Fruit fly (Drosophila melanogaster) whole organism, larva: ENCODE data around the gene Uvrag.

Source experiments
- noc ChIP-seq: fragments of 200-800 bp; sonication (Bioruptor generic); optimal IDR thresholded peaks from 3 replicates; lab custom pipeline; 2019; ENCODE audit warnings: missing biosample characterization, mild to moderate bottlenecking, missing genetic modification characterization, moderate library complexity

The Uvrag gene

DNA sequence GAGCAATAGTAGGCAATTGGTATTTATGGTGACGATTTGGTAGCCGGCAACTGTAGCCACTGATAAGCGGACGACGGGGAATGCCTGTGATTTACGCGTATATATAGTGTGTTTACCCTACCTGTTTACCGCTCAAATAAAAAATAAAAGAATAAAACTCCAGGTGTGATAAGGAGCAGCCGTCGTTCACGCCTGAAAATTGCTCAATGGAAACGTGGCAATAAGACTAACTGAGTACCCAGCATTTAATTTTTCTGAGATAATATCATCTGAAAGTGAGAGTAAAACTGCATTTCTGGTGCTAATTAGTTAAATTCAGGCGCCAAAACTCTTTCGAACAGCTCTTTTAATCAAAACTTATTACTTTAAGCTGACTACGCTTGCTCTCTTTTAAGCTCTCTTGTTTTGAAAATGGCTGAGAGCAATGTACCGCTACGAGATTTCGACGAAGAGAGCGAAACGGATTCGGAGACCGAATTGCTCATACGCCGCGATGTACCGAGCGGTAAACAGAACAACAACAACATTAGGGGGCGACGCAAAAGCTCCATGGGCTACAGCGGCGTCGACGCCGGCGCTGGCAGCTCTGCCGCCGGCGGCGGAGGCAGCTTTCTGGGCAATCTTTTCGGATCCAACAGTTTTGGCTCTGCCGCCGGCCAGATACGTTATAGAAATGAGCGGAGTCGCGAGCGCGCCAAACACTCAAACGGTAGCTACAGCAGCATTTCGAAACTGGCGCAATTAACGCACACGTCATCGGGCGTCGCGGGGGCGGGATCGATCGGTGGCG, 3.9 kb downstream of the Uvrag start:
- peak; percentile 93 for TF ChIP-seq noc (tag; lab: Kevin White, UChicago)

DNA sequence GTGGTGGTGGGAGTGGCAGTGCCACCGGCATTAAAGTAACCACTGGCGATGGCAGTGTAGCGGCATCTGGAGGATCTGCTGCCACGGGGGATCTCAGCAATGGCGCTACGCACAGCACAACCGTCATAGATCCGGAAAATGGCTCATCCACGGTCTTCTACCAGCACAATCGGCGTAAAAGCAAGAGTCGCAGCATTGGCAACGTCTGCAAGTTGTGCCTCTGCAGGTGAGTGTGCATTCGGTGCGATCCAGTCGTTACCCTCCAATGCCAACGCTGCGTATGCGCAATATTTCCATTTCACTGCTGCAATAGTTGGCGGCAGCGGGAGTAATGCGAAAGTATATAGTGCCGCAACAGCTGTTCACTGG, 4.5 kb downstream of the Uvrag start:
- no peak for TF ChIP-seq noc (tag; lab: Kevin White, UChicago)

DNA sequence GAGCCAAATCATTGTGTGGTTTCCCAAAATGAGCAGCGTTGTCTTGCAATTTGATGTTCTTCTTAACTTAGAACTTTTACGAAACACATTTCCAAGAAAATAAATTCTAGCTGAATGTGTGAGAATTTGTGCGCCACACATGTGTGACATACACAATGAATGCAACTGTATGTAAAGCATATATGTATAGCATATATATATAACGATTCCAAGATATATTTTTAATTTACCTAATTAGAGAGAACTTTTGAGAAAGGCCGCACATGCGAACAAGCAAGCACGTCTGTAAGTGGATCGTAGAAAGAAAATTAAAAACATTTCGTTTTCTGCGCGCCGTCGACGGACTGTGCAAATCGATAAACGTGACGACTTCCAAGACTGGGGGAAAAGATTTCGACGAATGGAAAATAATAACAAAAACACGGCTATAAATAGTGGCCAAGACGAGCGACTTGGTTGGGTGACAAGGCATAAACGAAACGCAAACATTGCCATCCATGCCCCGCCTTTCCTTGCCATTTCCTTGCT, 5.4 kb downstream of the Uvrag start:
- no peak for TF ChIP-seq noc (tag; lab: Kevin White, UChicago)

DNA sequence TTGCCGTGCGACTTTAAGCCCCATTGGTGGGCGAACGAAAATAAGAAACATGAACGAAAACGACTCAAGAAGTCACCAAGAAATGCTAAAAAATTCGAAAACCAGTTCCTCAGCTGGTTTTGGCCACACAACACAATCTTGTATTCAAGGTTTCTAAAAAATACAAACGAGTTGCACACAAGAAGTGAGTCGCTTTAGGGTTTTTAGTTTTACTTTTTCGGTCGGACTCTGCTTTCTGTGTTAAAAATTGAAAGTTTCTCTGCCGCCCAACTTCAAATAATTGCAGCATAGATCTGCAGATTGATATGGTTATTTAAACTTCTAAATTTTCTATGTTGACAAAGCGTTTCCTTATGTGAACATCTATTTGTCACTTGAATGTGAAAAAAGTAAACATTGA, 6.0 kb downstream of the Uvrag start, which contains the start of gene CG16824:
Gene CG16824 (plus strand): TSS at position 384 of the 400 bp plus-strand sequence.
- no peak for TF ChIP-seq noc (tag; lab: Kevin White, UChicago)

DNA sequence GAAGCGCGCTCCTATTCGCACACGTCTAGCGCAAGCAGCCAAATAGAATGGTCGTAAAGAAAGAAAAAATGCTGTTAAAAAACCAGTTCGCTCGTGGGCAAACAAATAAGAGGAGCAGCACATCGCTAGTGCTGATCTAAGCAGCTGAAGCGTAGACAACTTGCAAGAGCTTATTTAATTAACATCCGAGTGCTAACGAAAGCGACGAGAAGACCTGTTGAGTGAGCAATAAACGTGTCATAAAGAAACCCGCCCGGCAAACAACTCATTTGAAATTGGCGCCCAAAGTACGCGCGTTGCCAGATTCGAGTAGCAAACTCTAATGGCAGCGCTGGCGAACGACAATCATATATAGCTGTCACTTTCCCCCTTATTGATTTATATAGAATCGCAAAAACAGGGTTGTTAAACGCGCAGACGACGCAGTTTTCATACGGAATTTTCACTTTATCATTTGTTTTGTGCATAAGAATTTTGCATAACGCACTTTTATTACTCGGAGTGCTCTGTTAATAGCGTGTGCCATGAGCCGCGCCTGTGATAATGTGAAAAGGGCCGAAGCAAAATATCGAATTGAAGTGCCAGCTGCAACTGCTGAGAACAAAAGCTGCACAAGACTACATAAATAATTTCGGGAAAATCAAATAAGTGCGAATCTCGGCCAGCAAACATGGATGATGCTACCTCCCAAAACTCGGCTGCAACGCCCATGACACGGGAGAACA, 9.6 kb downstream of the Uvrag start:
- TF ChIP-seq noc (tag; lab: Kevin White, UChicago): no peak

DNA sequence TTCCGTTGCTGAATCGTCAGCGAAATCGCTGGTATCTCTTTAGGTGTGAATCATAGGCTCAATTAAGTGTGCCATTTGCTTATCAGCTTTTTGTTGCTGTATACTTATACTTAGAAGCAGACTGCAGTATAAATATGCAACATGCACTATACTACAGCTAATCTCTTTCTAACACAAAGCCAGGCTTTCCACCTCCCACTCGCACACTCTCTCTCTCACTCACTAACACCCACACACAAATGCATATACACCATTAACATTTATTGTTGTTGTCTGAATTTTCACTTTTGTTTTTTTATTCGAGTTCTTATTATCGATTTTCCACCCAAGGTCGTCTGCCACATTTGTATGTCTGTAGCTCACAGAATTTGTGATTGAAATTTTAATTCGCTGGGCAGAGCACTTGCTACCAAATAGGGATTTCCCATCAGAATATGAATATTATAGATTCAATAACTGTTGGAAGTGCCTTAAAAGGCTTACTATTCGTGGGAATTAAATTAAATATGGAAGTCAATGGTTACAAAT, 10.2 kb downstream of the Uvrag start:
- TF ChIP-seq noc (tag; lab: Kevin White, UChicago): no peak

DNA sequence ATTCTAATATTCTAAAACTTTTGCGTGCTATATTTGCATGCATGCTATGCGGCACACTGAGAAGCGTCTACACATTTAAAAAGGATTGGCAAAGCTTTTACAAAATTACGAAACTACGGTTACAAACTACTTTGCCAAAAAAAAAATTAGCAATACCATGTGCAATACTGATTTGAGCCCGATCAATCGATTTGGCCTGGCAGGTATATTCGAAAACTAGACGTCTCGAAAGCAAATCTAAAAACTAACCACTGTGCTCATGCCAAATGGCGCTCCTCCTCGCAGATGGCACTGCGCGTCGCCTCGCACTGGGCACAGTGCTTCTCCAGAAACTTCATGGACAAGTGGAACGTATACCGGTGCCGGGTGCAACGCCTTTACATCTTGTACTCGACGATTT, 17.9 kb downstream of the Uvrag start, which contains the start of gene CG16825:
Gene CG16825 (plus strand): TSS at position 301 of the 400 bp plus-strand sequence.
- no peak for TF ChIP-seq noc (tag; lab: Kevin White, UChicago)

DNA sequence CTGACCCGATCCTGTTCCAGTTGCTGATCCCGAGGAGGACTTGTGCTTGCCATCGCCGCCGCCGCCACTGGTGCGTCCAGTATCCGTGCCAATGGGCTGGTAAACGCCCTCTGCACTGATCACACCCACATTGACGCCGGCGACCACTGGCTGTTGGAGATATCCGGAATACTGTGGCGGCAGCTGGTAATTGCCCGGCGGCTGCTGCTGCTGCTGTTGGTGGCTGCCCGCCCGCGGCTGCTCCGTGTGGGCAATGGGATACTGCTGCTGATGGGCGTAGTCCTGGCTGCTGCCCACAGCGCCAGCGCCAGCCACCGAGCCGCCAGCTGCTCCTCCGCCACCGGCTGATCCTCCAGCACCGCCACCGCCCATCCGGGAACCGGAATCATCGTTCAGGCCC, 18.4 kb downstream of the Uvrag start:
- TF ChIP-seq noc (tag; lab: Kevin White, UChicago): no peak

DNA sequence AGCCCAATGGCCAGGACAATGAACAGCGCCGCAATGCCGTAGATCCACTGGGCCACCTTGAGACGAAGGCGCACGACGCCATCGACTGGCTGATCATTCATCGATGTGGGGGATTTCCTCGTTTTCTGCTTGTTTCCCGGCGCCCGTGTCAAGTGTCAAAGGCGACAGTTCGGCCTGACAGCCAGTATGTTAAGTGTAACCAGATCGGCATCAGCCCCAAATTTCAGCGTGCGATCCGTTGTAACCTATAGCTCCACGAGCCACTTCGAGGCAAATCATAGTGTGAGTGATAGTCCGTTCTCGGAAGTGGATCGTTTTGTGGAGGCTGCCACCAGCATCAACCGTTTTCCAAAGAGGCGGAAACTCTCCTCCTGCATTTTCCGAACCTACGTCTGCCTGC, 20.1 kb downstream of the Uvrag start, which contains the start of gene CG43779:
Gene CG43779 (minus strand): TSS at position 101 of the 400 bp plus-strand sequence.
- TF ChIP-seq noc (tag; lab: Kevin White, UChicago): no peak

DNA sequence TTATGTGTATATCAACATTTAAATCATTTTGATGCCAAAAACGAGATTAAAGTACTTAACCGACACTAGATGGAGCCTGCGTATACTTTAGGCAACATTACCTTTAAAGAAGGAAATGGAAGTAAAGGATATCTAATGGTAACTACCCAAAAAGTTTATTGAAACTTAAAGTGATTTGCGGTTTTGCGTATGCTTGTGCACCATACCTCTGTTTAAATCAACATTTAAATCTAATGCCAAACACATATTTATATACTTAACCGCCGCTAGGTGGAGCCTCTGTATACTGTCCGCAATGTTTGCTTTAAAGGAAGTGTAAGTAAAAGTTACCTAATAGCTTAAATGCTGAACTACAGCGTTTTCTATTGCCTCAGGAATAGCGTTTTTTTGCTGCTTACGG, 39.2 kb downstream of the Uvrag start:
- no peak for TF ChIP-seq noc (tag; lab: Kevin White, UChicago)

DNA sequence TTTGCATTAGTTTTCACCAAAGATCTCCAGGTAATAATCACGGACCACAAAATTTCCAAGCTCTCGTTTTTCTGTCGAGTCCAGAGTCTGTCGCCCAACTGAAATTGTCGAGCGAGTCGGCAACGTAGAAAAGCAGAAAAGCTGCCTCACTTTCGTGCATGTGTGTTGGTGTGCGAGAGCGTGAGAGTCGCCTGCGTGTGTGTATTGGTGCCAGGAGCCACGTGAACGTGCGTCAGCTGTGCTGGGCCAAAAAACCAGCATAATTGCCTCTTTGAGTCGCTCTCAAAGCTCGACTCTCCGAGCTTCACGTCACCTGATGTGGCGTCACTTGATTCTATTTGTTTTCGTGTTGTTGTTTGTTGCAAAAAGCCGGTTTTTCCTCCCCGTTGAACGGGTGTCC, 44.4 kb downstream of the Uvrag start, which contains the start of gene hbt:
Gene hbt (minus strand): TSS at position 101 of the 400 bp plus-strand sequence.
- TF ChIP-seq noc (tag; lab: Kevin White, UChicago): no peak

DNA sequence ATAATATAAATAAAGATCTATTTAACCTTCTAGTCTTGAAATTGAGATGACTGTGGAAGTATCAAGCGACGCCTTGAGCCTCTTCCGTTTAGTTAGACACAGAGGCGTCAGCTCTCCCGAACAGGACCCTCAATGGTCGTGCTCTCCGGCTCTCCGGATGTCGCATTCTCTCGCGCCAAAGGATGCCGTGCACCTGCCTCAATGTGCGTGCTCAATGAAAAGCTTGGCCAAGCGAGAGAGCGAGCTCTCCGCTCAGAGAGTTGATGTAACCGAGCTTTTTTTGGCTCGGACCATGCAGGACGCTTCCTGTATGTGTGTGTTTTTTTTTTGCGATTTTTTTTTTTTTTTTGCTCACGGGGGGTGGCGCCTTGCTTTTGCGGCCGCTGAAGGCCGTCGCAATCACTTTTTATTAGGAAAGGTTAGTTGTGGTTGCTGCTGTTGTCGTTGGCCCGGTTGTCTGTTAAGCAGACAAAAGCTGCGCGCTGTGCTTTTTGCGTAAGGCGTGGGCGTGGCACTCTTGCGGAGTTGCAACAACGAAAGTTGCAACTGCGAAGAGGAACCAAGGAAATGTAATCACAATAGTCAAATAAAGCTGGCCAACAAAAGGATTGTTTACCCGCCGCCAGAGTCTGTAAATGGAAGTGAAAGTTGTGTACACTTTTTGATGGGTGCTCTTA, 45.4 kb downstream of the Uvrag start:
- no peak for TF ChIP-seq noc (tag; lab: Kevin White, UChicago)

DNA sequence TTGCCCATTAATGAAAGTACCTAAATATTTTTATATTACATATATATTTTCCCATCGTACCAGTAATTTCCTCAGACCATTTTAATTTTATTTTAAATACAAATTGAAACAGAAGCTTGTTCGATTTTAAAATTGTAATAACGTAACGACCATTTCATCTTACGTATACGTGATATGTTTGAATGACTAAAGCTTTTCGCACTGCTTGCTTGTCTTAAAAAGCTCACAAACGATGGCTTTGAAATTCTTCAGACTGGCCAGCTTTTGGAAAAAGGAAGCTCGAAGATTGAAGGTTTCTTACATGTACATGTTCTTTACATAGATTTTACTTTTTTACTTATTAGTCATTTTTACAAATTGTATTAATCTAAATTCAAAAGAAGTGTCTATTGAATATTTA, 46.2 kb downstream of the Uvrag start:
- TF ChIP-seq noc (tag; lab: Kevin White, UChicago): no peak
